Worm (Caenorhabditis elegans): ENCODE data around the gene Y16B4A.2.

Gene Y16B4A.2

ce11 chrX:14724935-14725334 is 46.7 kb downstream of the Y16B4A.2 start:
- TF ChIP-seq F13C5.2 (tag; optimal IDR thresholded peaks at IDR 0.05) (no peak), sea-1 (GFP tag; conservative IDR thresholded peaks at IDR 0.05) (no peak), ets-7 (tag; optimal IDR thresholded peaks at IDR 0.05) (no peak), ceh-36 (tag; optimal IDR thresholded peaks at IDR 0.05) (no peak)

ce11 chrX:14721098-14721497 is 50.6 kb downstream of the Y16B4A.2 start, which contains the start of gene F33C8.2:
F33C8.2 (plus strand) TSS chrX:14721398.
- TF ChIP-seq ama-1 (optimal IDR thresholded peaks at IDR 0.05) (no peak), tbx-11 (GFP tag; IDR thresholded peaks at IDR 0.05) (no peak), ceh-13 (GFP tag; optimal IDR thresholded peaks at IDR 0.05) (no peak), F13C5.2 (tag; optimal IDR thresholded peaks at IDR 0.05) (no peak), hmg-4 (GFP tag; optimal IDR thresholded peaks at IDR 0.05) (no peak), B0310.2 (tag; optimal IDR thresholded peaks at IDR 0.05) (no peak), hmbx-1 (tag; optimal IDR thresholded peaks at IDR 0.05) (no peak), flt-1 (GFP tag; IDR thresholded peaks at IDR 0.05) (no peak), tbx-37 (GFP tag; conservative IDR thresholded peaks at IDR 0.05) (no peak), pes-1 (GFP tag; IDR thresholded peaks at IDR 0.05) (no peak), ets-7 (tag; optimal IDR thresholded peaks at IDR 0.05) (no peak), sea-1 (GFP tag; conservative IDR thresholded peaks at IDR 0.05) (no peak), hnd-1 (tag; optimal IDR thresholded peaks at IDR 0.05) (no peak), aly-1 (tag; optimal IDR thresholded peaks at IDR 0.05) (no peak), tra-4 (tag; optimal IDR thresholded peaks at IDR 0.05) (no peak), ceh-36 (tag; optimal IDR thresholded peaks at IDR 0.05) (no peak), scrt-1 (GFP tag; IDR thresholded peaks at IDR 0.05) (no peak)

- TF ChIP-seq scrt-1 (GFP tag; IDR thresholded peaks at IDR 0.05) = no peak
- no peak for TF ChIP-seq F13C5.2 (tag; optimal IDR thresholded peaks at IDR 0.05)
- TF ChIP-seq pes-1 (GFP tag; IDR thresholded peaks at IDR 0.05) = no peak
- TF ChIP-seq sea-1 (GFP tag; conservative IDR thresholded peaks at IDR 0.05) = no peak
- no peak for TF ChIP-seq ama-1 (optimal IDR thresholded peaks at IDR 0.05)
- TF ChIP-seq ets-7 (tag; optimal IDR thresholded peaks at IDR 0.05) = no peak
- TF ChIP-seq tbx-11 (GFP tag; IDR thresholded peaks at IDR 0.05) = no peak
- TF ChIP-seq hnd-1 (tag; optimal IDR thresholded peaks at IDR 0.05) = no peak
- no peak for TF ChIP-seq flt-1 (GFP tag; IDR thresholded peaks at IDR 0.05)
- TF ChIP-seq ceh-13 (GFP tag; optimal IDR thresholded peaks at IDR 0.05) = no peak
Measured at ce11 chrX:14717782-14718181, 53.9 kb downstream of the Y16B4A.2 start.

- TF ChIP-seq aly-1 (tag; optimal IDR thresholded peaks at IDR 0.05) = no peak
- no peak for TF ChIP-seq pes-1 (GFP tag; IDR thresholded peaks at IDR 0.05)
- TF ChIP-seq tbx-37 (GFP tag; conservative IDR thresholded peaks at IDR 0.05) = no peak
Measured at ce11 chrX:14715459-14715858, 56.2 kb downstream of the Y16B4A.2 start.
